Fruit fly (Drosophila melanogaster) whole organism, embryonic: ENCODE results near the gene euc.

Experiments
- BtbVII ChIP-seq: fragments of 200-800 bp; sonication (Bioruptor generic); optimal IDR thresholded peaks from 3 replicates; lab custom pipeline; 2017; ENCODE audit warnings: missing biosample characterization, mild to moderate bottlenecking, missing genetic modification characterization
- CG12236 ChIP-seq: fragments of 200-800 bp; sonication (Bioruptor generic); optimal IDR thresholded peaks from 2 replicates; lab custom pipeline; 2016; ENCODE audit warnings: missing biosample characterization, missing genetic modification characterization
- CG12744 ChIP-seq: fragments of 200-800 bp; sonication (Bioruptor generic); optimal IDR thresholded peaks from 2 replicates; lab custom pipeline; 2016; ENCODE audit warnings: missing biosample characterization, missing genetic modification characterization
- CG15011 ChIP-seq: fragments of 200-800 bp; sonication (Bioruptor generic); optimal IDR thresholded peaks from 3 replicates; lab custom pipeline; 2018; ENCODE audit warnings: missing biosample characterization, mild to moderate bottlenecking, missing genetic modification characterization
- CG15269 ChIP-seq: fragments of 200-800 bp; sonication (Bioruptor generic); optimal IDR thresholded peaks from 2 replicates; lab custom pipeline; 2018; ENCODE audit warnings: missing biosample characterization, mild to moderate bottlenecking, missing genetic modification characterization, moderate library complexity
- CG15696 ChIP-seq: fragments of 200-800 bp; sonication (Bioruptor generic); optimal IDR thresholded peaks from 2 replicates; lab custom pipeline; 2019; ENCODE audit warnings: missing biosample characterization, mild to moderate bottlenecking, missing genetic modification characterization, moderate library complexity
- CG16813 ChIP-seq: fragments of 200-800 bp; sonication (Bioruptor generic); IDR thresholded peaks from 3 replicates; pipeline ENCODE4 v1.3.6; 2022; ENCODE audit warnings: missing biosample characterization, missing genetic modification characterization; ENCODE audit not compliant: partially characterized antibody
- CG17186 ChIP-seq: fragments of 200-800 bp; sonication (Bioruptor generic); optimal IDR thresholded peaks from 3 replicates; lab custom pipeline; 2017; ENCODE audit warnings: missing biosample characterization, missing genetic modification reagents, missing genetic modification characterization
- CG17829 ChIP-seq: fragments of 200-800 bp; optimal IDR thresholded peaks from 2 replicates; lab custom pipeline; 2019; ENCODE audit warnings: missing biosample characterization, mild to moderate bottlenecking, missing genetic modification characterization, moderate library complexity
- CG18262 ChIP-seq: fragments of 200-800 bp; optimal IDR thresholded peaks from 3 replicates; lab custom pipeline; 2019; ENCODE audit warnings: missing biosample characterization, mild to moderate bottlenecking, missing genetic modification characterization, moderate library complexity
- CG2129 ChIP-seq: fragments of 200-800 bp; sonication (Bioruptor generic); IDR thresholded peaks from 2 replicates; pipeline ENCODE4 v1.3.6; 2022; ENCODE audit warnings: missing biosample characterization, missing genetic modification characterization; ENCODE audit not compliant: partially characterized antibody
- CG2199 ChIP-seq: fragments of 200-800 bp; sonication (Bioruptor generic); IDR thresholded peaks from 3 replicates; pipeline ENCODE4 v1.3.6; 2022; ENCODE audit warnings: missing biosample characterization, missing genetic modification characterization
- CG31441 ChIP-seq: fragments of 200-800 bp; sonication (Bioruptor generic); IDR thresholded peaks from 2 replicates; pipeline ENCODE4 v1.3.6; 2022; ENCODE audit warnings: missing biosample characterization, missing genetic modification characterization
- CG3838 ChIP-seq: fragments of 200-800 bp; sonication (Bioruptor generic); optimal IDR thresholded peaks from 3 replicates; lab custom pipeline; 2016; ENCODE audit warnings: missing biosample characterization, missing genetic modification characterization
- CG4404 ChIP-seq: fragments of 200-800 bp; sonication (Bioruptor generic); IDR thresholded peaks from 2 replicates; pipeline ENCODE4 v1.3.6; 2022; ENCODE audit warnings: missing biosample characterization, missing genetic modification characterization
- CG7372 ChIP-seq: fragments of 200-800 bp; sonication (Bioruptor generic); IDR thresholded peaks from 2 replicates; pipeline ENCODE4 v1.3.6; 2022; ENCODE audit warnings: missing biosample characterization, missing genetic modification characterization
- CG7745 ChIP-seq: fragments of 200-800 bp; sonication (Bioruptor generic); optimal IDR thresholded peaks from 2 replicates; lab custom pipeline; 2018; ENCODE audit warnings: missing biosample characterization, mild to moderate bottlenecking, missing genetic modification characterization, moderate library complexity
- CG7839 ChIP-seq: fragments of 200-800 bp; sonication (Bioruptor generic); optimal IDR thresholded peaks from 3 replicates; lab custom pipeline; 2018; ENCODE audit warnings: missing biosample characterization, mild to moderate bottlenecking, missing genetic modification characterization, moderate library complexity
- CG8765 ChIP-seq: fragments of 200-800 bp; sonication (Bioruptor generic); IDR thresholded peaks from 2 replicates; pipeline ENCODE4 v1.3.6; 2022; ENCODE audit warnings: missing biosample characterization, missing genetic modification characterization
- Dbx ChIP-seq: fragments of 200-800 bp; sonication (Bioruptor generic); IDR thresholded peaks from 3 replicates; pipeline ENCODE4 v1.3.6; 2022; ENCODE audit warnings: missing biosample characterization, missing genetic modification characterization
- HLH3B ChIP-seq: fragments of 200-800 bp; sonication (Bioruptor generic); IDR thresholded peaks from 2 replicates; pipeline ENCODE4 v1.3.6; 2022; ENCODE audit warnings: missing biosample characterization, missing genetic modification characterization
- HLH4C ChIP-seq: fragments of 200-800 bp; sonication (Bioruptor generic); IDR thresholded peaks from 3 replicates; pipeline ENCODE4 v1.3.6; 2022; ENCODE audit warnings: missing biosample characterization, missing genetic modification characterization; ENCODE audit not compliant: partially characterized antibody
- Hand ChIP-seq: fragments of 200-800 bp; sonication (Bioruptor generic); optimal IDR thresholded peaks from 2 replicates; lab custom pipeline; 2017; ENCODE audit warnings: mild to moderate bottlenecking, missing biosample characterization, missing genetic modification reagents, missing genetic modification characterization
- Lpt ChIP-seq: fragments of >200 bp; optimal IDR thresholded peaks from 2 replicates; lab custom pipeline; 2018; ENCODE audit warnings: missing biosample characterization, missing genetic modification characterization
- Sox100B ChIP-seq: fragments of 200-800 bp; sonication (Bioruptor generic); optimal IDR thresholded peaks from 3 replicates; lab custom pipeline; 2018; ENCODE audit warnings: missing biosample characterization, mild to moderate bottlenecking, missing genetic modification characterization
- Xrp1 ChIP-seq: fragments of 200-800 bp; sonication (Bioruptor generic); IDR thresholded peaks from 2 replicates; pipeline ENCODE4 v1.3.6; 2022; ENCODE audit warnings: missing biosample characterization, missing genetic modification characterization
- bigmax ChIP-seq: fragments of 200-800 bp; sonication (Bioruptor generic); optimal IDR thresholded peaks from 2 replicates; lab custom pipeline; 2018; ENCODE audit warnings: missing biosample characterization, mild to moderate bottlenecking, missing genetic modification characterization
- ci ChIP-seq: fragments of 200-800 bp; sonication (Bioruptor generic); IDR thresholded peaks from 3 replicates; pipeline ENCODE4 v1.3.6; 2022; ENCODE audit warnings: missing biosample characterization, missing genetic modification characterization
- danr ChIP-seq: fragments of 200-800 bp; sonication (Bioruptor generic); IDR thresholded peaks from 2 replicates; pipeline ENCODE4 v1.3.6; 2022; ENCODE audit warnings: missing biosample characterization, missing genetic modification characterization
- dmrt99B ChIP-seq: fragments of 200-800 bp; sonication (Bioruptor generic); optimal IDR thresholded peaks from 2 replicates; lab custom pipeline; 2018; ENCODE audit warnings: missing biosample characterization, mild to moderate bottlenecking, missing genetic modification characterization, moderate library complexity
- fd96Cb ChIP-seq: fragments of 200-800 bp; sonication (Bioruptor generic); optimal IDR thresholded peaks from 2 replicates; lab custom pipeline; 2018; ENCODE audit warnings: missing biosample characterization, mild to moderate bottlenecking, missing genetic modification characterization, moderate library complexity
- fu2 ChIP-seq: fragments of 200-800 bp; sonication (Bioruptor generic); optimal IDR thresholded peaks from 2 replicates; lab custom pipeline; 2016; ENCODE audit warnings: missing biosample characterization, missing genetic modification characterization
- gem ChIP-seq: fragments of 200-800 bp; sonication (Bioruptor generic); optimal IDR thresholded peaks from 2 replicates; lab custom pipeline; 2019; ENCODE audit warnings: missing biosample characterization, mild to moderate bottlenecking, missing genetic modification characterization, moderate library complexity
- grau ChIP-seq: fragments of 200-800 bp; optimal IDR thresholded peaks from 3 replicates; lab custom pipeline; 2019; ENCODE audit warnings: missing biosample characterization, mild to moderate bottlenecking, missing genetic modification characterization, moderate library complexity
- h ChIP-seq: fragments of >200 bp; optimal IDR thresholded peaks from 2 replicates; lab custom pipeline; 2017
- hbn ChIP-seq: fragments of 200-800 bp; sonication (Bioruptor generic); IDR thresholded peaks from 2 replicates; pipeline ENCODE4 v1.3.6; 2022; ENCODE audit warnings: missing biosample characterization, missing genetic modification characterization; ENCODE audit not compliant: partially characterized antibody
- hth ChIP-seq: fragments of >200 bp; optimal IDR thresholded peaks from 2 replicates; lab custom pipeline; 2017; ENCODE audit warnings: inconsistent platforms
- ind ChIP-seq: fragments of 200-800 bp; sonication (Bioruptor generic); optimal IDR thresholded peaks from 3 replicates; lab custom pipeline; 2016; ENCODE audit warnings: missing biosample characterization, missing genetic modification characterization
- phol ChIP-seq: fragments of 200-800 bp; sonication (Bioruptor generic); optimal IDR thresholded peaks from 3 replicates; lab custom pipeline; 2018; ENCODE audit warnings: missing biosample characterization, mild to moderate bottlenecking, missing genetic modification characterization, moderate library complexity
- sqz ChIP-seq: fragments of 200-800 bp; sonication (Bioruptor generic); optimal IDR thresholded peaks from 3 replicates; lab custom pipeline; 2018; ENCODE audit warnings: missing biosample characterization, mild to moderate bottlenecking, missing genetic modification characterization
- ssp ChIP-seq: fragments of 200-800 bp; sonication (Bioruptor generic); IDR thresholded peaks from 2 replicates; pipeline ENCODE4 v1.3.6; 2022; ENCODE audit warnings: missing biosample characterization, missing genetic modification characterization
- toy ChIP-seq: fragments of 200-800 bp; sonication (Bioruptor generic); IDR thresholded peaks from 2 replicates; pipeline ENCODE4 v1.3.6; 2022; ENCODE audit warnings: missing biosample characterization, missing genetic modification characterization
- trem ChIP-seq: fragments of 200-800 bp; optimal IDR thresholded peaks from 3 replicates; lab custom pipeline; 2019; ENCODE audit warnings: missing biosample characterization, mild to moderate bottlenecking, missing genetic modification characterization, moderate library complexity
- trh ChIP-seq: fragments of 200-800 bp; sonication (Bioruptor generic); optimal IDR thresholded peaks from 2 replicates; lab custom pipeline; 2016; ENCODE audit warnings: missing biosample characterization, missing genetic modification characterization
- twi ChIP-seq: fragments of 200-800 bp; optimal IDR thresholded peaks from 2 replicates; lab custom pipeline; 2019; ENCODE audit warnings: missing biosample characterization, mild to moderate bottlenecking, missing genetic modification characterization, moderate library complexity
- unpg ChIP-seq: fragments of 200-800 bp; sonication (Bioruptor generic); optimal IDR thresholded peaks from 3 replicates; lab custom pipeline; 2018; ENCODE audit warnings: missing biosample characterization, mild to moderate bottlenecking, missing genetic modification characterization, moderate library complexity
- yki ChIP-seq: fragments of >200 bp; optimal IDR thresholded peaks from 3 replicates; lab custom pipeline; 2018

The euc gene

DNA sequence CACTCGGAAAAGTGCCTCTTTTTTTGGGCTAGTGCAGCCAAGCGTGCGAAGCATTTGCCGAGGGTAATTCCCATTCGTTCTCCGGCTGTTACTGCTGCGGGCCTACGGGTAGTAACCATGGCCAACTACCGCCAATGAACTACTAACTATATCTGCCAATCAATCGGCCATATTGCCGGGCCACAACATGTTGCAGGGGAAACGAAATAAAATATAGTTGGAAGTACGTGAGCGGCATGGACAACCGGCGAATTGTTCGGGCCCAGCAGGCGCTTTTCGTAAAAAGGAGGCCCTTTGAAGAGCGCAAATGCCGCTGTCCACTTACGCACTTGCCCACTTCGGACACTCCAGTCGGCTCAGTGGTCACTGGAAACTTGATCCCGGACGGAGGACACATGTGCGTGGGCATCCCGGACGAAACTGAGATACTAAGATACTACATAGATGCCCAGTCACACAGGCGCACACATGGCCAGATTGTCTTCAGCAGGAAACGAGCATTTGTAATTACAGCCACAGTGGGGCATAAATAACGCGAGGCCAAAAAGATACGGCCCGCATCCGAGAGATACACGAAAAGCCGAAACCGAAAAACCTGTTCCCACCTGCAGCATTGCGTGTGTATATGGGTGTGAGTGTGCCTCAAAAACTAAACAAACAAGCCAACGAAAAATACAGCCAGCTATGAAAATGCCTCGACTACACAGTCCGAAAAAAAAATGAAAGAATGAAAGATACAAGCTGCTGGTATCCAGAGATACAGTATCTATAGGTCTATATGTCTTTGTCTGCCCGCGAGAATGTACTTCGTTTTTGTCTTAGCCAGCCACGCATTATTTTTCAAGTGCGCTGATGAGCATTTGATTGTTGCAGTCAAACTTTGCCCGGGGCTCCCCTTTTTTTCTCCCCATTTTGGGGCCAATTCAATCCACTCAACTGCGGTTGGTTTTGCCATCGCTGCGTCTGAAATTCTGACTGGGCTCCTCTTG is 9.1 kb upstream of the euc start (continued):
- TF ChIP-seq hbn (GFP tag; lab: Robert Waterston, UW) = no peak
- TF ChIP-seq danr (GFP tag; lab: Robert Waterston, UW) = no peak
- no peak for TF ChIP-seq HLH3B (GFP tag; lab: Robert Waterston, UW)
- TF ChIP-seq toy (GFP tag; lab: Robert Waterston, UW) = no peak
- TF ChIP-seq yki (lab: Kevin White, UChicago) = no peak
- TF ChIP-seq CG15696 (tag; lab: Kevin White, UChicago) = no peak
- TF ChIP-seq CG2129 = no peak
- TF ChIP-seq Hand (GFP tag; lab: Kevin White, UChicago) = no peak
- TF ChIP-seq hth = no peak
- no peak for TF ChIP-seq fd96Cb (tag; lab: Kevin White, UChicago)
- peak; percentile 7 for TF ChIP-seq phol (tag; lab: Kevin White, UChicago)
- TF ChIP-seq ssp (GFP tag; lab: Robert Waterston, UW) = no peak
- no peak for TF ChIP-seq trh (GFP tag; lab: Kevin White, UChicago)
- no peak for TF ChIP-seq CG4404

DNA sequence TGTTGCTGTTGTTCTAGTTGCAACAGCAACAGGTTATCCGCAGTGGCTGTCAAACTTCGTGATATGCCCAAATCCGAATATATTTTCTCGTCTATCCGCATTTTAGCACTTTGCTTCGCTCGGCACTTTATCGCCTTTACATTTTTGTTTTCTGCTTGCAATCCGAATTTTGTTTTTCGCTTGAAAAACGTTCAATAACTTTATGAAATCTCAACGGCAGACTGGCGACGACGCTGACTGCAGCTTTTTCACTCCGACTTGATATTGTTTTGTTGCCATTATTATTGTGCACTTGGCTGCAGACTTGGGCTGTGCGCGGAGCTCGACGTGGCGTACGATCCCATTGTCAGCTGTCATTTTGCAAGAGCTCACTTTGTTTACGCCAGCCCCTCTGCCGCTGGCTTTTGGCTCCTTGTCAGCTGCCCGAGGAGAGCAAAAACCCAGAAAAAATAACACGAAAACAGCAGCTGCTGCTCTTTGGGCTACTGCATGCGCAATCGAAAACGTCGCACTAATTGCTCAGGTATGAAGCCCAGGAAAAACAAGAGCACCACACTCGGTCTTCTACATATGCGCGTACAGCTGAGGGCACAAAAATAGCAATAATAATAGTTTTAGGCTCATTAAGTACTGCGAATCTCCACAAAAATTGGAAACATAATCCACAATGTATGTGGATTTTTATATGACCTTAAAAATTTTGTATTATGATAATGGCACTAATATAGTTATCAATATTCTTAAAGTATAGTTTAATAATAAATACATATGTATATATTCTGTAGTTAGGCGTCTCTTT is 7.7 kb upstream of the euc start:
- TF ChIP-seq CG8765 (no peak), CG12236 (GFP tag; lab: Kevin White, UChicago) (no peak), CG3838 (no peak), Xrp1 (GFP tag; lab: Robert Waterston, UW) (no peak), CG16813 (GFP tag; lab: Robert Waterston, UW) (no peak), CG12744 (GFP tag; lab: Kevin White, UChicago) (no peak), CG17186 (no peak), Sox100B (GFP tag; lab: Kevin White, UChicago) (no peak), HLH4C (GFP tag; lab: Robert Waterston, UW) (no peak), CG7745 (tag; lab: Kevin White, UChicago) (no peak), gem (tag; lab: Kevin White, UChicago) (peak; percentile 31), dmrt99B (tag; lab: Kevin White, UChicago) (no peak), grau (peak; percentile 2), trem (no peak), CG17829 (tag; lab: Kevin White, UChicago) (no peak), CG7372 (no peak), ci (no peak), CG7839 (peak; percentile 22), CG18262 (tag; lab: Kevin White, UChicago) (peak; percentile 16), twi (peak; percentile 46), fu2 (GFP tag; lab: Kevin White, UChicago) (no peak), bigmax (GFP tag; lab: Kevin White, UChicago) (no peak), ind (GFP tag; lab: Kevin White, UChicago) (no peak), Lpt (GFP tag; lab: Kevin White, UChicago) (no peak), Dbx (GFP tag; lab: Robert Waterston, UW) (no peak), CG15269 (tag; lab: Kevin White, UChicago) (no peak), CG2199 (GFP tag; lab: Robert Waterston, UW) (0 out of 3 replicates have a peak, but pooled peaks have one; percentile 49), CG31441 (GFP tag; lab: Robert Waterston, UW) (0 out of 2 replicates have a peak, but pooled peaks have one; percentile 15), h (no peak), unpg (GFP tag; lab: Kevin White, UChicago) (peak; percentile 8), CG15011 (GFP tag; lab: Kevin White, UChicago) (no peak), sqz (GFP tag; lab: Kevin White, UChicago) (peak; percentile 10), BtbVII (no peak)
